Worm (Caenorhabditis elegans): ENCODE data around the gene ZC21.8.

DNA sequence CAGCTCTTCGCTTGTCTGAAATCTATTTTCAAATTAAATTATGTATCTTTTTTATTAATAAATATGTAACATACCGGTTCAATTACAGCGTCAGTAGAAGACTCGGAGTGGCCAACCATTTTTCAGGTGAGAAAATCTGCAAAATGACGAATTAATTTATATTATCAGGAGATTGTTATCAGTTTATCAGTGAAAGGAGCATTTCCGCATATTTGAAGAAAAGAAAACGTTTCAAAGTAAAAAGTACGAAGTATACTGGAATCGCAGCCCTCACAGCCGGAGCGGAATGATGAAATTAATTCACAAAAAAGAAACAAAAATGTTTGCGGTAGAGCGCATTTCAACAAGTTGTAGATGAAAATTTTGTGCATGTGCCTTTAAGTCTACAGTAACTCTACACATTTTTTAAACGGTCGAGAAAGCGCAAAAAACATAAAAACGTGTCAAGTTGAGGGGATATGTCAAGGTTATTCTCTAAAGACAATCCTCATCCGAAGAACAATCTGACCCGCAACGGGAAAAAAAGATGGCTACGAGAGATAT lies 40.4 kb downstream of the ZC21.8 start:
- no peak for TF ChIP-seq snpc-4 (tag; optimal IDR thresholded peaks at IDR 0.05)
- no peak for TF ChIP-seq nhr-23 (tag; optimal IDR thresholded peaks at IDR 0.05)
- no peak for TF ChIP-seq skn-1 (tag; optimal IDR thresholded peaks at IDR 0.05)
- no peak for TF ChIP-seq elt-3 (tag; optimal IDR thresholded peaks at IDR 0.05)
- no peak for TF ChIP-seq ama-1 (optimal IDR thresholded peaks at IDR 0.05)
- TF ChIP-seq aly-2 (tag; optimal IDR thresholded peaks at IDR 0.05), result no peak
- TF ChIP-seq elt-1 (tag; optimal IDR thresholded peaks at IDR 0.05), result no peak

Data from whole organism, L2 larva.